Worm (Caenorhabditis elegans): ENCODE measurements around the gene rig-3.

DNA sequence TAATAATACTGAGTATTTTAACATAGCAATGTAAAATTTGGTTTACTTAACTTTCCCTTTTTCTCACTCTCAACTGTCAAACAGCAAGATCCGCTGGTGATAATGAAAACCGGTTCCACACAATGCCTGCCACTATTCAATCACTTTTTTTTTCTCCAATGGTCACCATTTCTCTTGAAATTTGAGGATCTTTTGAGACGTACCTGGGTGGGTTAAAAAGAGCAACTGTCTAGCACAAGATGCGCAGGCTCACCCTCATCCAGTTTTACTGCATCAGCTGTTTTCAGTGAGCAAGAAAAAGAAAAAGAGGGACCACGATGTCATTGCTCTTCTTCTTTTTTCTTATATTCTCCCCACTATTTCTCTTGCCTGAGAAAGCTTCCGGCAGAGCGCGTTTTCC lies 45.2 kb upstream of the rig-3 start:
- no peak for TF ChIP-seq ets-7 (tag; optimal IDR thresholded peaks at IDR 0.05)
- TF ChIP-seq B0310.2 (tag; optimal IDR thresholded peaks at IDR 0.05): no peak
- TF ChIP-seq ceh-13 (GFP tag; optimal IDR thresholded peaks at IDR 0.05): no peak
- no peak for TF ChIP-seq ama-1 (optimal IDR thresholded peaks at IDR 0.05)
- TF ChIP-seq hmbx-1 (tag; optimal IDR thresholded peaks at IDR 0.05): no peak
- TF ChIP-seq hmg-4 (GFP tag; optimal IDR thresholded peaks at IDR 0.05): no peak
- no peak for TF ChIP-seq tbx-11 (GFP tag; IDR thresholded peaks at IDR 0.05)
- TF ChIP-seq hnd-1 (tag; optimal IDR thresholded peaks at IDR 0.05): no peak
- TF ChIP-seq sea-1 (GFP tag; conservative IDR thresholded peaks at IDR 0.05): no peak
- no peak for TF ChIP-seq aly-1 (tag; optimal IDR thresholded peaks at IDR 0.05)
